Fruit fly (Drosophila melanogaster) whole organism, embryonic: ENCODE measurements around the gene Rilpl.
A peak's percentile ranks its signal among the peaks of the same experiment; 100 is the strongest.

Experiments used
- Antp ChIP-seq: fragments of 200-800 bp; sonication (Bioruptor generic); optimal IDR thresholded peaks from 3 replicates; lab custom pipeline; 2016; ENCODE audit warnings: missing biosample characterization, missing genetic modification characterization
- Awh ChIP-seq: fragments of 200-800 bp; sonication (Bioruptor generic); IDR thresholded peaks from 2 replicates; pipeline ENCODE4, ENCODE4 v1.3.6; 2022; ENCODE audit warnings: missing biosample characterization, missing genetic modification characterization
- CG10543 ChIP-seq: fragments of 200-800 bp; sonication (Bioruptor generic); optimal IDR thresholded peaks from 3 replicates; lab custom pipeline; 2017; ENCODE audit warnings: missing biosample characterization, mild to moderate bottlenecking, missing genetic modification characterization, moderate library complexity
- CG11695 ChIP-seq: fragments of 200-800 bp; sonication (Bioruptor generic); IDR thresholded peaks from 3 replicates; pipeline ENCODE4 v1.3.6; 2022; ENCODE audit warnings: missing biosample characterization, missing genetic modification characterization
- CG13624 ChIP-seq: fragments of 200-800 bp; sonication (Bioruptor generic); optimal IDR thresholded peaks from 2 replicates; lab custom pipeline; 2016; ENCODE audit warnings: missing biosample characterization, missing genetic modification characterization
- CG13894 ChIP-seq: fragments of 200-800 bp; sonication (Bioruptor generic); optimal IDR thresholded peaks from 3 replicates; lab custom pipeline; 2018; ENCODE audit warnings: missing biosample characterization, mild to moderate bottlenecking, missing genetic modification characterization, moderate library complexity
- CG15269 ChIP-seq: fragments of 200-800 bp; sonication (Bioruptor generic); optimal IDR thresholded peaks from 2 replicates; lab custom pipeline; 2018; ENCODE audit warnings: missing biosample characterization, mild to moderate bottlenecking, missing genetic modification characterization, moderate library complexity
- CG1603 ChIP-seq: fragments of 200-800 bp; sonication (Bioruptor generic); optimal IDR thresholded peaks from 2 replicates; lab custom pipeline; 2019; ENCODE audit warnings: missing biosample characterization, mild to moderate bottlenecking, missing genetic modification characterization, moderate library complexity
- CG17802 ChIP-seq: fragments of 200-800 bp; sonication (Bioruptor generic); optimal IDR thresholded peaks from 2 replicates; lab custom pipeline; 2018; ENCODE audit warnings: missing biosample characterization, mild to moderate bottlenecking, missing genetic modification characterization, moderate library complexity
- CG18262 ChIP-seq: fragments of 200-800 bp; optimal IDR thresholded peaks from 3 replicates; lab custom pipeline; 2019; ENCODE audit warnings: missing biosample characterization, mild to moderate bottlenecking, missing genetic modification characterization, moderate library complexity
- CG18476 ChIP-seq: fragments of 200-800 bp; sonication (Bioruptor generic); optimal IDR thresholded peaks from 2 replicates; lab custom pipeline; 2016; ENCODE audit warnings: missing biosample characterization, mild to moderate bottlenecking, missing genetic modification characterization
- CG2202 ChIP-seq: fragments of 200-800 bp; sonication (Bioruptor generic); optimal IDR thresholded peaks from 2 replicates; lab custom pipeline; 2018; ENCODE audit warnings: missing biosample characterization, mild to moderate bottlenecking, missing genetic modification characterization
- CG30403 ChIP-seq: fragments of 200-800 bp; sonication (Bioruptor generic); optimal IDR thresholded peaks from 3 replicates; lab custom pipeline; 2016; ENCODE audit warnings: missing biosample characterization, missing genetic modification characterization
- CG3065 ChIP-seq: fragments of 200-800 bp; sonication (Bioruptor generic); optimal IDR thresholded peaks from 2 replicates; lab custom pipeline; 2016; ENCODE audit warnings: missing biosample characterization, missing genetic modification characterization
- CG31388 ChIP-seq: fragments of 200-800 bp; sonication (Bioruptor generic); optimal IDR thresholded peaks from 2 replicates; lab custom pipeline; 2016; ENCODE audit warnings: missing biosample characterization, missing genetic modification characterization
- CG3281 ChIP-seq: fragments of 200-800 bp; sonication (Bioruptor generic); optimal IDR thresholded peaks from 3 replicates; lab custom pipeline; 2017; ENCODE audit warnings: missing biosample characterization, mild to moderate bottlenecking, missing genetic modification characterization
- CG34376 ChIP-seq: fragments of 200-800 bp; sonication (Bioruptor generic); optimal IDR thresholded peaks from 2 replicates; lab custom pipeline; 2018; ENCODE audit warnings: missing biosample characterization, mild to moderate bottlenecking, missing genetic modification characterization
- CG7357 ChIP-seq: fragments of 200-800 bp; sonication (Bioruptor generic); IDR thresholded peaks from 3 replicates; pipeline ENCODE4 v1.3.6; 2022; ENCODE audit warnings: missing biosample characterization, missing genetic modification characterization
- CG7928 ChIP-seq: fragments of 200-800 bp; sonication (Bioruptor generic); optimal IDR thresholded peaks from 2 replicates; lab custom pipeline; 2017; ENCODE audit warnings: missing biosample characterization, mild to moderate bottlenecking, missing genetic modification characterization
- CG8478 ChIP-seq: fragments of >200 bp; optimal IDR thresholded peaks from 2 replicates; lab custom pipeline; 2018
- Chrac-16 ChIP-seq: fragments of 200-800 bp; sonication (Bioruptor generic); optimal IDR thresholded peaks from 3 replicates; lab custom pipeline; 2016; ENCODE audit warnings: missing biosample characterization, missing genetic modification characterization
- CoRest ChIP-seq: fragments of 200-800 bp; sonication (Bioruptor generic); optimal IDR thresholded peaks from 3 replicates; lab custom pipeline; 2018; ENCODE audit warnings: missing biosample characterization, mild to moderate bottlenecking, missing genetic modification characterization, moderate library complexity
- D19A ChIP-seq: fragments of 200-800 bp; optimal IDR thresholded peaks from 3 replicates; lab custom pipeline; 2019; ENCODE audit warnings: missing biosample characterization, mild to moderate bottlenecking, missing genetic modification characterization, moderate library complexity
- Dip3 ChIP-seq: fragments of 200-800 bp; sonication (Bioruptor generic); optimal IDR thresholded peaks from 3 replicates; lab custom pipeline; 2016; ENCODE audit warnings: missing biosample characterization, missing genetic modification characterization
- Fer2 ChIP-seq: fragments of 200-800 bp; sonication (Bioruptor generic); optimal IDR thresholded peaks from 2 replicates; lab custom pipeline; 2018; ENCODE audit warnings: missing biosample characterization, mild to moderate bottlenecking, missing genetic modification characterization, moderate library complexity
- HmgD ChIP-seq: fragments of 200-800 bp; sonication (Bioruptor generic); optimal IDR thresholded peaks from 3 replicates; lab custom pipeline; 2016; ENCODE audit warnings: missing biosample characterization, missing genetic modification characterization
- Hmx ChIP-seq: fragments of 200-800 bp; sonication (Bioruptor generic); optimal IDR thresholded peaks from 2 replicates; lab custom pipeline; 2016; ENCODE audit warnings: missing biosample characterization, missing genetic modification characterization
- Mad ChIP-seq: fragments of 200-800 bp; sonication (Bioruptor generic); optimal IDR thresholded peaks from 2 replicates; lab custom pipeline; 2016; ENCODE audit warnings: missing biosample characterization, missing genetic modification characterization
- Med ChIP-seq: fragments of 200-800 bp; sonication (Bioruptor generic); peaks from one replicate; lab custom pipeline; 2016; ENCODE audit warnings: missing biosample characterization, missing genetic modification characterization, mild to moderate bottlenecking, inconsistent platforms, moderate library complexity
- Myb ChIP-seq: fragments of 200-800 bp; sonication (Bioruptor generic); optimal IDR thresholded peaks from 2 replicates; lab custom pipeline; 2016; ENCODE audit warnings: missing biosample characterization, missing genetic modification characterization
- Ssrp ChIP-seq: fragments of 200-800 bp; sonication (Bioruptor generic); optimal IDR thresholded peaks from 2 replicates; lab custom pipeline; 2018; ENCODE audit warnings: missing biosample characterization, mild to moderate bottlenecking, missing genetic modification characterization, moderate library complexity
- Taf1 ChIP-seq: fragments of 200-800 bp; sonication (Bioruptor generic); IDR thresholded peaks from 2 replicates; pipeline ENCODE4 v1.3.6; 2022; ENCODE audit warnings: missing biosample characterization, missing genetic modification characterization
- bowl ChIP-seq: fragments of 200-800 bp; sonication (Bioruptor generic); IDR thresholded peaks from 2 replicates; pipeline ENCODE4 v1.3.6; 2022; ENCODE audit warnings: missing biosample characterization, missing genetic modification characterization
- da ChIP-seq: fragments of 200-800 bp; sonication (Bioruptor generic); optimal IDR thresholded peaks from 2 replicates; lab custom pipeline; 2016; ENCODE audit warnings: missing biosample characterization, missing genetic modification characterization
- emc ChIP-seq: fragments of 200-800 bp; sonication (Bioruptor generic); optimal IDR thresholded peaks from 2 replicates; lab custom pipeline; 2016; ENCODE audit warnings: missing biosample characterization, missing genetic modification characterization
- fd96Cb ChIP-seq: fragments of 200-800 bp; sonication (Bioruptor generic); optimal IDR thresholded peaks from 2 replicates; lab custom pipeline; 2018; ENCODE audit warnings: missing biosample characterization, mild to moderate bottlenecking, missing genetic modification characterization, moderate library complexity
- gcm ChIP-seq: fragments of 200-800 bp; sonication (Bioruptor generic); optimal IDR thresholded peaks from 2 replicates; lab custom pipeline; 2019; ENCODE audit warnings: missing biosample characterization, mild to moderate bottlenecking, missing genetic modification characterization, moderate library complexity
- h ChIP-seq: fragments of >200 bp; optimal IDR thresholded peaks from 2 replicates; lab custom pipeline; 2017
- hb ChIP-seq: fragments of 200-800 bp; sonication (Bioruptor generic); IDR thresholded peaks from 3 replicates; pipeline ENCODE4 v1.3.6; 2022; ENCODE audit warnings: missing biosample characterization, missing genetic modification characterization; ENCODE audit not compliant: partially characterized antibody
- hbn ChIP-seq: fragments of 200-800 bp; sonication (Bioruptor generic); IDR thresholded peaks from 2 replicates; pipeline ENCODE4 v1.3.6; 2022; ENCODE audit warnings: missing biosample characterization, missing genetic modification characterization; ENCODE audit not compliant: partially characterized antibody
- klu ChIP-seq: fragments of 200-800 bp; sonication (Bioruptor generic); IDR thresholded peaks from 2 replicates; pipeline ENCODE4 v1.3.6; 2022; ENCODE audit warnings: missing biosample characterization, missing genetic modification characterization
- luna ChIP-seq: fragments of 200-800 bp; sonication (Bioruptor generic); optimal IDR thresholded peaks from 2 replicates; lab custom pipeline; 2016; ENCODE audit warnings: missing biosample characterization, missing genetic modification characterization
- nom ChIP-seq: fragments of 200-800 bp; sonication (Bioruptor generic); optimal IDR thresholded peaks from 2 replicates; lab custom pipeline; 2017; ENCODE audit warnings: missing biosample characterization, missing genetic modification characterization, mild to moderate bottlenecking, moderate library complexity, missing genetic modification reagents
- pum ChIP-seq: fragments of 200-800 bp; sonication (Bioruptor generic); optimal IDR thresholded peaks from 2 replicates; lab custom pipeline; 2016; ENCODE audit warnings: missing biosample characterization, missing genetic modification characterization
- ro ChIP-seq: fragments of 200-800 bp; sonication (Bioruptor generic); IDR thresholded peaks from 2 replicates; pipeline ENCODE4 v1.3.6; 2022; ENCODE audit warnings: missing biosample characterization, missing genetic modification characterization
- sr ChIP-seq: fragments of 200-800 bp; sonication (Bioruptor generic); IDR thresholded peaks from 3 replicates; pipeline ENCODE4 v1.3.6; 2022; ENCODE audit warnings: missing biosample characterization, missing genetic modification characterization
- ssp ChIP-seq: fragments of 200-800 bp; sonication (Bioruptor generic); IDR thresholded peaks from 2 replicates; pipeline ENCODE4 v1.3.6; 2022; ENCODE audit warnings: missing biosample characterization, missing genetic modification characterization
- tap ChIP-seq: fragments of 200-800 bp; optimal IDR thresholded peaks from 3 replicates; lab custom pipeline; 2019; ENCODE audit warnings: missing biosample characterization, mild to moderate bottlenecking, missing genetic modification characterization, moderate library complexity
- trh ChIP-seq: fragments of 200-800 bp; sonication (Bioruptor generic); optimal IDR thresholded peaks from 2 replicates; lab custom pipeline; 2016; ENCODE audit warnings: missing biosample characterization, missing genetic modification characterization
- usp ChIP-seq: fragments of >200 bp; optimal IDR thresholded peaks from 2 replicates; lab custom pipeline; 2017; ENCODE audit warnings: missing biosample characterization, missing genetic modification characterization
- yki ChIP-seq: fragments of >200 bp; optimal IDR thresholded peaks from 3 replicates; lab custom pipeline; 2018
- zf30C ChIP-seq: fragments of 200-800 bp; sonication (Bioruptor generic); optimal IDR thresholded peaks from 3 replicates; lab custom pipeline; 2018; ENCODE audit warnings: missing biosample characterization, mild to moderate bottlenecking, missing genetic modification characterization

Rilpl gene

DNA sequence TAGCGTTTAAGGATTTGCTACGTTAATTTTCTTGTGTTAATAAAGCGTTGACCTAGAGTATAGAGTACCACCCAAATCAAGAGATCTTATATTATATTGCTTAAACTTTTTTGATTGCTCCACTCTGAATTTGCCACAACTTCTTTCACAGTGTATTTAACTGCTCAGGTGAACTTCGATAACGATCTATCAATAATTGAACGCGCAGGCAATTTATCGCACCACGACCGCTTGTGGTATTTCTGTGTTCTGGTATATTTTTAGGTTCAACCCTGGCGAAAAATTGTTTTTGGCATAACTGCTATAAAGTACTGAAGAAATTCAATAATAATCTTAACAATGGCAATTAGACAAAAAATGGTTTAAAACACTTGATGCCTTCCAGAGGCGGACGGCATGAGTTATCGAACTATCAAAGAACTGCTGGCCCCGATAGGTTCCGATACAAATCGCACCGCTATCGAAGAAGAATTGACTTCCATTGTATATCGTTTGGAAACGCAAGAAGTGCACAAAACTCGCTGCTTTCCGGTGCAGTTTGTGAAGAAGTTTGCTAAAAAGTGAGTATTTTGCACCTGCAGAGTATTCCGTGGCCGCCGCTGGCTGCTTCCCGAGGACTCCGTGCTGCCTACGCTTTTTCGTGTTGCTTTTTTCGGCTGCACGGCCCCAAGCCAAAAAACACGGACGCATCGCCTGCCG is 22.6 kb upstream of the Rilpl start, which contains the start of gene ssx (continued):
- TF ChIP-seq CG10543 (GFP tag; lab: Kevin White, UChicago) (no peak), Fer2 (tag; lab: Kevin White, UChicago) (no peak), luna (GFP tag; lab: Kevin White, UChicago) (peak; percentile 13), gcm (no peak), Taf1 (no peak), Awh (GFP tag; lab: Robert Waterston, UW) (0 out of 2 replicates have a peak, but pooled peaks have one; percentile 40), CG30403 (GFP tag; lab: Kevin White, UChicago) (peak; percentile 67), CG3281 (no peak), hb (GFP tag; lab: Robert Waterston, UW) (peak; percentile 89), CG3065 (GFP tag; lab: Kevin White, UChicago) (no peak), CG13624 (peak; percentile 23), emc (GFP tag; lab: Kevin White, UChicago) (no peak), CG8478 (lab: Kevin White, UChicago) (peak; percentile 63), klu (GFP tag; lab: Robert Waterston, UW) (no peak), CG17802 (no peak), da (no peak), CG1603 (tag; lab: Kevin White, UChicago) (peak; percentile 56), CG34376 (no peak), fd96Cb (tag; lab: Kevin White, UChicago) (no peak), Antp (GFP tag; lab: Kevin White, UChicago) (peak; percentile 35), HmgD (GFP tag; lab: Kevin White, UChicago) (no peak), Hmx (GFP tag; lab: Kevin White, UChicago) (no peak), CG7357 (no peak), CG31388 (GFP tag; lab: Kevin White, UChicago) (no peak), pum (GFP tag; lab: Kevin White, UChicago) (peak; percentile 33), hbn (GFP tag; lab: Robert Waterston, UW) (peak; percentile 77), bowl (GFP tag; lab: Robert Waterston, UW) (no peak), yki (lab: Kevin White, UChicago) (no peak), CG13894 (tag; lab: Kevin White, UChicago) (no peak), ssp (GFP tag; lab: Robert Waterston, UW) (no peak), tap (tag; lab: Kevin White, UChicago) (no peak), D19A (tag; lab: Kevin White, UChicago) (no peak), sr (GFP tag; lab: Robert Waterston, UW) (no peak), CG2202 (tag; lab: Kevin White, UChicago) (no peak), CG18476 (GFP tag; lab: Kevin White, UChicago) (no peak), CG11695 (GFP tag; lab: Robert Waterston, UW) (0 out of 3 replicates have a peak, but pooled peaks have one; percentile 32), Mad (GFP tag; lab: Kevin White, UChicago) (peak; percentile 10), h (lab: Kevin White, UChicago) (no peak), Med (peak; percentile 91), CG15269 (tag; lab: Kevin White, UChicago) (no peak), usp (GFP tag; lab: Kevin White, UChicago) (no peak), CG18262 (peak; percentile 8), Dip3 (GFP tag; lab: Kevin White, UChicago) (peak; percentile 49), CG7928 (GFP tag; lab: Kevin White, UChicago) (no peak), Myb (GFP tag; lab: Kevin White, UChicago) (peak; percentile 70), CoRest (tag; lab: Kevin White, UChicago) (peak; percentile 3), nom (GFP tag; lab: Kevin White, UChicago) (no peak), Ssrp (tag; lab: Kevin White, UChicago) (peak; percentile 12), ro (GFP tag; lab: Robert Waterston, UW) (no peak), Chrac-16 (GFP tag; lab: Kevin White, UChicago) (peak; percentile 30), trh (no peak), zf30C (GFP tag; lab: Kevin White, UChicago) (peak; percentile 94)
